Fruit fly (Drosophila melanogaster) whole organism, embryonic: Measurements from ENCODE around the gene Sar1.

Experiments
- ATbp ChIP-seq: fragments of 200-800 bp; sonication (Bioruptor generic); optimal IDR thresholded peaks from 2 replicates; lab custom pipeline; 2017; ENCODE audit warnings: missing biosample characterization, mild to moderate bottlenecking, missing genetic modification characterization, missing genetic modification reagents
- Abd-B ChIP-seq: fragments of 200-800 bp; sonication (Bioruptor generic); optimal IDR thresholded peaks from 2 replicates; lab custom pipeline; 2018; ENCODE audit warnings: missing biosample characterization, mild to moderate bottlenecking, missing genetic modification characterization, moderate library complexity
- B-H1 ChIP-seq: fragments of 200-800 bp; sonication (Bioruptor generic); IDR thresholded peaks from 3 replicates; pipeline ENCODE4 v1.3.6; 2022; ENCODE audit warnings: missing biosample characterization, missing genetic modification characterization
- BtbVII ChIP-seq: fragments of 200-800 bp; sonication (Bioruptor generic); optimal IDR thresholded peaks from 3 replicates; lab custom pipeline; 2017; ENCODE audit warnings: missing biosample characterization, mild to moderate bottlenecking, missing genetic modification characterization
- CG10543 ChIP-seq: fragments of 200-800 bp; sonication (Bioruptor generic); optimal IDR thresholded peaks from 3 replicates; lab custom pipeline; 2017; ENCODE audit warnings: missing biosample characterization, mild to moderate bottlenecking, missing genetic modification characterization, moderate library complexity
- CG11398 ChIP-seq: fragments of 200-800 bp; sonication (Bioruptor generic); optimal IDR thresholded peaks from 2 replicates; lab custom pipeline; 2016; ENCODE audit warnings: missing biosample characterization, missing genetic modification characterization
- CG13123 ChIP-seq: fragments of 200-800 bp; sonication (Bioruptor generic); optimal IDR thresholded peaks from 2 replicates; lab custom pipeline; 2016; ENCODE audit warnings: missing biosample characterization, missing genetic modification characterization
- CG15269 ChIP-seq: fragments of 200-800 bp; sonication (Bioruptor generic); optimal IDR thresholded peaks from 2 replicates; lab custom pipeline; 2018; ENCODE audit warnings: missing biosample characterization, mild to moderate bottlenecking, missing genetic modification characterization, moderate library complexity
- CG1529 ChIP-seq: fragments of 200-800 bp; sonication (Bioruptor generic); optimal IDR thresholded peaks from 3 replicates; lab custom pipeline; 2018; ENCODE audit warnings: missing biosample characterization, missing genetic modification characterization
- CG15601 ChIP-seq: fragments of 200-800 bp; sonication (Bioruptor generic); optimal IDR thresholded peaks from 3 replicates; lab custom pipeline; 2019; ENCODE audit warnings: missing biosample characterization, mild to moderate bottlenecking, missing genetic modification characterization, moderate library complexity
- CG15696 ChIP-seq: fragments of 200-800 bp; sonication (Bioruptor generic); optimal IDR thresholded peaks from 2 replicates; lab custom pipeline; 2019; ENCODE audit warnings: missing biosample characterization, mild to moderate bottlenecking, missing genetic modification characterization, moderate library complexity
- CG1603 ChIP-seq: fragments of 200-800 bp; sonication (Bioruptor generic); optimal IDR thresholded peaks from 2 replicates; lab custom pipeline; 2019; ENCODE audit warnings: missing biosample characterization, mild to moderate bottlenecking, missing genetic modification characterization, moderate library complexity
- CG17361 ChIP-seq: fragments of 200-800 bp; sonication (Bioruptor generic); IDR thresholded peaks from 3 replicates; pipeline ENCODE4 v1.3.6; 2022; ENCODE audit warnings: missing biosample characterization, missing genetic modification characterization
- CG17829 ChIP-seq: fragments of 200-800 bp; optimal IDR thresholded peaks from 2 replicates; lab custom pipeline; 2019; ENCODE audit warnings: missing biosample characterization, mild to moderate bottlenecking, missing genetic modification characterization, moderate library complexity
- CG2678 ChIP-seq: fragments of 200-800 bp; sonication (Bioruptor generic); optimal IDR thresholded peaks from 3 replicates; lab custom pipeline; 2019; ENCODE audit warnings: missing biosample characterization, mild to moderate bottlenecking, missing genetic modification characterization, moderate library complexity
- CG30403 ChIP-seq: fragments of 200-800 bp; sonication (Bioruptor generic); optimal IDR thresholded peaks from 3 replicates; lab custom pipeline; 2016; ENCODE audit warnings: missing biosample characterization, missing genetic modification characterization
- CG4854 ChIP-seq: fragments of 200-800 bp; sonication (Bioruptor generic); optimal IDR thresholded peaks from 2 replicates; lab custom pipeline; 2016; ENCODE audit warnings: missing biosample characterization, missing genetic modification characterization, inconsistent platforms
- CG6175 ChIP-seq: fragments of 200-800 bp; sonication (Bioruptor generic); IDR thresholded peaks from 3 replicates; pipeline ENCODE4 v1.3.6; 2022; ENCODE audit warnings: missing biosample characterization, missing genetic modification characterization
- CG6765 ChIP-seq: fragments of 200-800 bp; sonication (Bioruptor generic); optimal IDR thresholded peaks from 3 replicates; lab custom pipeline; 2017; ENCODE audit warnings: missing biosample characterization, mild to moderate bottlenecking, missing genetic modification characterization
- CoRest ChIP-seq: fragments of 200-800 bp; sonication (Bioruptor generic); optimal IDR thresholded peaks from 3 replicates; lab custom pipeline; 2018; ENCODE audit warnings: missing biosample characterization, mild to moderate bottlenecking, missing genetic modification characterization, moderate library complexity
- Dip3 ChIP-seq: fragments of 200-800 bp; sonication (Bioruptor generic); optimal IDR thresholded peaks from 3 replicates; lab custom pipeline; 2016; ENCODE audit warnings: missing biosample characterization, missing genetic modification characterization
- Dll ChIP-seq: fragments of 200-800 bp; sonication (Bioruptor generic); IDR thresholded peaks from 4 replicates; pipeline ENCODE4 v1.3.6; 2022; ENCODE audit warnings: missing biosample characterization, missing genetic modification characterization; ENCODE audit not compliant: partially characterized antibody
- Dref ChIP-seq: fragments of 200-800 bp; sonication (Bioruptor generic); IDR thresholded peaks from 2 replicates; pipeline ENCODE4 v1.3.6; 2022; ENCODE audit warnings: missing biosample characterization, missing genetic modification characterization
- Fer2 ChIP-seq: fragments of 200-800 bp; sonication (Bioruptor generic); optimal IDR thresholded peaks from 2 replicates; lab custom pipeline; 2018; ENCODE audit warnings: missing biosample characterization, mild to moderate bottlenecking, missing genetic modification characterization, moderate library complexity
- HLH3B ChIP-seq: fragments of 200-800 bp; sonication (Bioruptor generic); IDR thresholded peaks from 2 replicates; pipeline ENCODE4 v1.3.6; 2022; ENCODE audit warnings: missing biosample characterization, missing genetic modification characterization
- Hr39 ChIP-seq: fragments of >200 bp; optimal IDR thresholded peaks from 2 replicates; lab custom pipeline; 2017
- Nf-YB ChIP-seq: fragments of 200-800 bp; sonication (Bioruptor generic); optimal IDR thresholded peaks from 3 replicates; lab custom pipeline; 2019; ENCODE audit warnings: missing biosample characterization, mild to moderate bottlenecking, missing genetic modification characterization, moderate library complexity
- Opbp ChIP-seq: fragments of 200-800 bp; sonication (Bioruptor generic); IDR thresholded peaks from 3 replicates; pipeline ENCODE4 v1.3.6; 2022; ENCODE audit warnings: missing biosample characterization, missing genetic modification characterization; ENCODE audit not compliant: partially characterized antibody
- Optix ChIP-seq: fragments of 200-800 bp; sonication (Bioruptor generic); IDR thresholded peaks from 3 replicates; pipeline ENCODE4 v1.3.6; 2022; ENCODE audit warnings: missing biosample characterization, missing genetic modification characterization
- Sox100B ChIP-seq: fragments of 200-800 bp; sonication (Bioruptor generic); optimal IDR thresholded peaks from 3 replicates; lab custom pipeline; 2018; ENCODE audit warnings: missing biosample characterization, mild to moderate bottlenecking, missing genetic modification characterization
- ap ChIP-seq: fragments of 200-800 bp; sonication (Bioruptor generic); IDR thresholded peaks from 2 replicates; pipeline ENCODE4 v1.3.6; 2022; ENCODE audit warnings: missing biosample characterization, missing genetic modification characterization
- cato ChIP-seq: fragments of 200-800 bp; sonication (Bioruptor generic); optimal IDR thresholded peaks from 2 replicates; lab custom pipeline; 2016; ENCODE audit warnings: missing biosample characterization, missing genetic modification characterization, borderline replicate concordance
- ems ChIP-seq: fragments of 200-800 bp; sonication (Bioruptor generic); optimal IDR thresholded peaks from 3 replicates; lab custom pipeline; 2016; ENCODE audit warnings: missing biosample characterization, missing genetic modification characterization
- ewg ChIP-seq: fragments of 200-800 bp; sonication (Bioruptor generic); optimal IDR thresholded peaks from 3 replicates; lab custom pipeline; 2017; ENCODE audit warnings: mild to moderate bottlenecking, missing biosample characterization, missing genetic modification reagents, missing genetic modification characterization
- ftz-f1 ChIP-seq: fragments of 200-800 bp; sonication (Bioruptor generic); optimal IDR thresholded peaks from 2 replicates; lab custom pipeline; 2016; ENCODE audit warnings: missing biosample characterization, missing genetic modification characterization
- h ChIP-seq: fragments of >200 bp; optimal IDR thresholded peaks from 2 replicates; lab custom pipeline; 2017
- her ChIP-seq: fragments of 200-800 bp; sonication (Bioruptor generic); optimal IDR thresholded peaks from 2 replicates; lab custom pipeline; 2016; ENCODE audit warnings: missing biosample characterization, missing genetic modification characterization
- jing ChIP-seq: fragments of 200-800 bp; sonication (Bioruptor generic); optimal IDR thresholded peaks from 2 replicates; lab custom pipeline; 2018; ENCODE audit warnings: missing biosample characterization, mild to moderate bottlenecking, missing genetic modification characterization
- jumu ChIP-seq: fragments of 200-800 bp; sonication (Bioruptor generic); optimal IDR thresholded peaks from 3 replicates; lab custom pipeline; 2016; ENCODE audit warnings: missing biosample characterization, missing genetic modification characterization
- lmd ChIP-seq: fragments of 200-800 bp; sonication (Bioruptor generic); IDR thresholded peaks from 2 replicates; pipeline ENCODE4 v1.3.6; 2022; ENCODE audit warnings: missing biosample characterization, missing genetic modification characterization
- luna ChIP-seq: fragments of 200-800 bp; sonication (Bioruptor generic); optimal IDR thresholded peaks from 2 replicates; lab custom pipeline; 2016; ENCODE audit warnings: missing biosample characterization, missing genetic modification characterization
- maf-S ChIP-seq: fragments of 200-800 bp; sonication (Bioruptor generic); optimal IDR thresholded peaks from 2 replicates; lab custom pipeline; 2016; ENCODE audit warnings: missing biosample characterization, missing genetic modification characterization
- nom ChIP-seq: fragments of 200-800 bp; sonication (Bioruptor generic); optimal IDR thresholded peaks from 2 replicates; lab custom pipeline; 2017; ENCODE audit warnings: missing biosample characterization, missing genetic modification characterization, mild to moderate bottlenecking, moderate library complexity, missing genetic modification reagents
- peb ChIP-seq: fragments of 200-800 bp; sonication (Bioruptor generic); IDR thresholded peaks from 2 replicates; pipeline ENCODE4 v1.3.6; 2022; ENCODE audit warnings: missing biosample characterization, missing genetic modification characterization
- psq ChIP-seq: fragments of 200-800 bp; sonication (Bioruptor generic); optimal IDR thresholded peaks from 2 replicates; lab custom pipeline; 2017; ENCODE audit warnings: missing biosample characterization, missing genetic modification characterization
- slbo ChIP-seq: fragments of 200-800 bp; sonication (Bioruptor generic); IDR thresholded peaks from 2 replicates; pipeline ENCODE4 v1.3.6; 2022; ENCODE audit warnings: missing biosample characterization, missing genetic modification characterization
- slp2 ChIP-seq: fragments of 200-800 bp; sonication (Bioruptor generic); optimal IDR thresholded peaks from 2 replicates; lab custom pipeline; 2016; ENCODE audit warnings: missing biosample characterization, missing genetic modification characterization
- tup ChIP-seq: fragments of 200-800 bp; sonication (Bioruptor generic); optimal IDR thresholded peaks from 2 replicates; lab custom pipeline; 2016; ENCODE audit warnings: missing biosample characterization, mild to moderate bottlenecking, missing genetic modification characterization, moderate library complexity
- usp ChIP-seq: fragments of >200 bp; optimal IDR thresholded peaks from 2 replicates; lab custom pipeline; 2017; ENCODE audit warnings: missing biosample characterization, missing genetic modification characterization
- vvl ChIP-seq: fragments of 200-800 bp; sonication (Bioruptor generic); IDR thresholded peaks from 2 replicates; pipeline ENCODE4 v1.3.6; 2022; ENCODE audit warnings: missing biosample characterization, missing genetic modification characterization
- wek ChIP-seq: fragments of 200-800 bp; sonication (Bioruptor generic); optimal IDR thresholded peaks from 3 replicates; lab custom pipeline; 2018; ENCODE audit warnings: missing biosample characterization, mild to moderate bottlenecking, missing genetic modification characterization, moderate library complexity

The Sar1 gene

DNA sequence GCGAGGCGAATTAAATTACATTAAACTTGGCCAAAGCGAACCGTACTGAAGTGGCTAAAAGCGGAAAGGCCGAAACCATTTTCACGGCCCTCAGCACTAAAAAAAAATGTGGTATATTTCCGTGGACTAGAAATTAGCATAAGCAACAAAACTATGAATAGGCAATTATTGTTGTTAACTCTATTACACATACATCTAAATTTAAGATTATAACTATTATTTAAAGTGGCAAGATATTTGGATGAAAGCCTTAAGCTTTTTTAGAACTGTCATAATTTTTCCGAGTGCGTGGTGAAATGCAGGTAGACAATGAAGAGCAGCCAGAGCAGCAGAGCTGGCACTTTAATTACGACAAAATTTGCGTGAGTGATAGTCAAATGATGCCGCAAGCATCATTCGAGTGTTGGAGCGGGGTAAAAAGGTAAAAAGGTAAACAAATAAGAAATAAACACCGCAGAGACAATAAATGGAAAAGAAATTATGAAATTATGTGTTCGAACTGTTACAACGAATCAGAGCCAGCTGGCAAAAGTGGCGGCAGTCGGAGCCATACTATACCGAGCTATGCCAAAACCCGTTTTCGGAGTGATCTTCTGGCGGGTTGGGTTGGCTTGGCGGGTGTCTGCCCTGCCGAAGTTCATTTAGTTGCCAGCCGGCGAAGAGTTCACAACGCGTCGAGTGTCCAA, 27.7 kb upstream of the Sar1 start, which contains the start of gene CG7080 (continued):
- no peak for TF ChIP-seq jumu
- TF ChIP-seq CG10543, result no peak
- no peak for TF ChIP-seq nom (GFP tag; lab: Kevin White, UChicago)
- TF ChIP-seq CoRest (tag; lab: Kevin White, UChicago), result peak; percentile 22
- TF ChIP-seq her, result no peak
- TF ChIP-seq Optix (GFP tag; lab: Robert Waterston, UW), result no peak
- no peak for TF ChIP-seq psq (GFP tag; lab: Kevin White, UChicago)
- TF ChIP-seq Abd-B (GFP tag; lab: Kevin White, UChicago), result no peak
- no peak for TF ChIP-seq ftz-f1 (GFP tag; lab: Kevin White, UChicago)
- TF ChIP-seq ap (GFP tag; lab: Robert Waterston, UW), result no peak
- TF ChIP-seq CG1603 (tag; lab: Kevin White, UChicago), result peak; percentile 48
- TF ChIP-seq Opbp (GFP tag; lab: Robert Waterston, UW), result no peak
- no peak for TF ChIP-seq wek (GFP tag; lab: Kevin White, UChicago)
- no peak for TF ChIP-seq jing (GFP tag; lab: Kevin White, UChicago)
- TF ChIP-seq BtbVII, result no peak
- no peak for TF ChIP-seq slbo (GFP tag; lab: Robert Waterston, UW)
- no peak for TF ChIP-seq Dll (GFP tag; lab: Robert Waterston, UW)
- TF ChIP-seq B-H1, result no peak
- no peak for TF ChIP-seq cato
- TF ChIP-seq luna (GFP tag; lab: Kevin White, UChicago), result no peak
- TF ChIP-seq Nf-YB (GFP tag; lab: Kevin White, UChicago), result no peak
- TF ChIP-seq Fer2 (tag; lab: Kevin White, UChicago), result no peak
- no peak for TF ChIP-seq ewg
- peak; percentile 31; the same call in 1 of the 2 replicates for TF ChIP-seq lmd
- no peak for TF ChIP-seq Dip3 (GFP tag; lab: Kevin White, UChicago)
- TF ChIP-seq vvl (GFP tag; lab: Robert Waterston, UW), result no peak
- no peak for TF ChIP-seq CG6175 (GFP tag; lab: Robert Waterston, UW)
- TF ChIP-seq tup (GFP tag; lab: Kevin White, UChicago), result no peak
- no peak for TF ChIP-seq ems (GFP tag; lab: Kevin White, UChicago)
- peak; percentile 29 for TF ChIP-seq CG30403
- TF ChIP-seq ATbp, result peak; percentile 38
- no peak for TF ChIP-seq Dref (GFP tag; lab: Robert Waterston, UW)
- TF ChIP-seq h, result no peak
- no peak for TF ChIP-seq CG6765 (GFP tag; lab: Kevin White, UChicago)
- no peak for TF ChIP-seq CG11398 (GFP tag; lab: Kevin White, UChicago)
- TF ChIP-seq CG15601 (tag; lab: Kevin White, UChicago), result no peak
- TF ChIP-seq CG15696 (tag; lab: Kevin White, UChicago), result no peak
- no peak for TF ChIP-seq maf-S (GFP tag; lab: Kevin White, UChicago)
- no peak for TF ChIP-seq usp (GFP tag; lab: Kevin White, UChicago)
- TF ChIP-seq HLH3B (GFP tag; lab: Robert Waterston, UW), result peak; percentile 27; the same call in 1 of the 2 replicates
- no peak for TF ChIP-seq CG17829 (tag; lab: Kevin White, UChicago)
- TF ChIP-seq CG15269, result peak; percentile 21
- TF ChIP-seq peb, result no peak
- no peak for TF ChIP-seq CG1529 (GFP tag; lab: Kevin White, UChicago)
- TF ChIP-seq Hr39 (lab: Kevin White, UChicago), result no peak
- 0 out of 3 replicates have a peak, but pooled peaks have one; percentile 32 for TF ChIP-seq CG17361 (GFP tag; lab: Robert Waterston, UW)
- no peak for TF ChIP-seq CG4854 (GFP tag; lab: Kevin White, UChicago)
- peak; percentile 31 for TF ChIP-seq CG2678 (tag; lab: Kevin White, UChicago)
- TF ChIP-seq Sox100B (GFP tag; lab: Kevin White, UChicago), result peak; percentile 34
- TF ChIP-seq slp2, result no peak
- no peak for TF ChIP-seq CG13123 (GFP tag; lab: Kevin White, UChicago)
